Worm (Caenorhabditis elegans) whole organism, L4/young adult: ENCODE results near the gene ZK1307.8.

Experiments
- W03F9.2 ChIP-seq: fragments of 150-350 bp; optimal IDR thresholded peaks from 2 replicates; lab custom pipeline; 2014; ENCODE audit warnings: missing biosample characterization, missing genetic modification characterization
- dao-5 ChIP-seq: sonication (generic microtip); optimal IDR thresholded peaks from 2 replicates; lab custom pipeline; 2016; ENCODE audit warnings: missing genotype, missing genetic modification characterization, moderate library complexity, missing compliant biosample characterization
- him-1 ChIP-seq: sonication (generic microtip); optimal IDR thresholded peaks from 2 replicates; lab custom pipeline; 2016; ENCODE audit warnings: missing genotype, missing genetic modification reagents, missing genetic modification characterization, missing compliant biosample characterization

DNA sequence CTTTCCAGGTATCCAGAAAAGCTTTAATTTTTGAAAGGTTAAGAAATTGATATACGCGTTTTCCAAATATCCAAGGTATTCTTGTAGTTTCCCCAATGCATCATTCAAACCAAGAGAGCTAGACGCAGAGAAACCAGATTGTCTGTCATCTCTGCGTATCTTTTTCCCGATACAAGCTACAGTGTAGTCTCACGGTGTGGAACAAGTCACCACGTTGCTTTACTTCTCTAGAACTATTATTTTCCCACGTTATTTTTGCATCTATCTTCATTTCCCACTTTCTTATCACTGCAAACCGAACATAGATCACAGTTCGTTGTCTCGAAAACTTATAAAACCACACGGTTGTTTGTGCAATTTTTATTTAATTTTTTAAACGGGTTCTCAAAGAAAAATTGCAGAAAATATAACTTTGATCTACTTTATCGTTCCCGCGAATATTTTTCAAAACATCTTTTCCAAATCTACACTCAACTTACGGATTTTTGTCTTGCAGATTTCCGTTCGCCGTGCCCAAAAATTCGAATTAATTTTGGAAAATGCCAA lies 31.9 kb downstream of the ZK1307.8 start, which contains the start of gene gstk-1:
- TF ChIP-seq him-1 (tag; lab: Kevin White, UChicago) (no peak), dao-5 (no peak), W03F9.2 (tag; lab: Kevin White, UChicago) (no peak)
